Worm (Caenorhabditis elegans): ENCODE results near the gene F54H5.3.
A peak's percentile ranks its signal among the peaks of the same experiment; 100 is the strongest.

The F54H5.3 gene

ce11 chrII:6600973-6601372 lies 21.0 kb upstream of the F54H5.3 start, which contains the start of gene vps-33.2:
Gene vps-33.2 (plus strand): TSS chrII:6601216.
- TF ChIP-seq egl-27 (tag; optimal IDR thresholded peaks at IDR 0.05), result no peak
- TF ChIP-seq dsc-1 (tag; optimal IDR thresholded peaks at IDR 0.05), result peak; percentile 36
- TF ChIP-seq isw-1 (GFP tag; IDR thresholded peaks at IDR 0.05), result no peak
- no peak for TF ChIP-seq sox-4 (tag; optimal IDR thresholded peaks at IDR 0.05)
- no peak for TF ChIP-seq nhr-28 (tag; optimal IDR thresholded peaks at IDR 0.05)
- peak; percentile 61 to 71 for TF ChIP-seq efl-1 (optimal IDR thresholded peaks at IDR 0.05)
- TF ChIP-seq efl-1 (GFP tag; optimal IDR thresholded peaks at IDR 0.05 in 1 of 2), result peak; percentile 60 to 95
- TF ChIP-seq mef-2 (tag; optimal IDR thresholded peaks at IDR 0.05), result no peak
- no peak for TF ChIP-seq pax-3 (tag; optimal IDR thresholded peaks at IDR 0.05)
- TF ChIP-seq hlh-4 (tag; optimal IDR thresholded peaks at IDR 0.05), result no peak
- TF ChIP-seq nhr-11 (tag; optimal IDR thresholded peaks at IDR 0.05), result no peak
- no peak for TF ChIP-seq zag-1 (tag; optimal IDR thresholded peaks at IDR 0.05)
- TF ChIP-seq elt-2 (tag; optimal IDR thresholded peaks at IDR 0.05), result no peak
- TF ChIP-seq ama-1 (optimal IDR thresholded peaks at IDR 0.05), result no peak
- TF ChIP-seq jun-1 (tag; optimal IDR thresholded peaks at IDR 0.05), result no peak
- TF ChIP-seq F16B12.6 (tag; optimal IDR thresholded peaks at IDR 0.05), result peak; percentile 95
- no peak for TF ChIP-seq unc-98 (GFP tag; IDR thresholded peaks at IDR 0.05)
- TF ChIP-seq sptf-1 (tag; optimal IDR thresholded peaks at IDR 0.05), result no peak
- TF ChIP-seq swsn-7 (tag; optimal IDR thresholded peaks at IDR 0.05), result peak; percentile 61
- TF ChIP-seq ceh-88 (GFP tag; IDR thresholded peaks at IDR 0.05), result no peak
- no peak for TF ChIP-seq unc-62 (GFP tag; optimal IDR thresholded peaks at IDR 0.05)
- peak in 1 of 2 experiments; percentile 58 for TF ChIP-seq mdl-1 (tag; optimal IDR thresholded peaks at IDR 0.05)
- no peak for TF ChIP-seq nhr-12 (tag; optimal IDR thresholded peaks at IDR 0.05)
- TF ChIP-seq C34B4.2 (tag; optimal IDR thresholded peaks at IDR 0.05), result no peak
- TF ChIP-seq zip-4 (GFP tag; optimal IDR thresholded peaks at IDR 0.05), result no peak
- peak; percentile 68 for TF ChIP-seq rnt-1 (tag; optimal IDR thresholded peaks at IDR 0.05)
- TF ChIP-seq blmp-1 (tag; optimal IDR thresholded peaks at IDR 0.05), result peak; percentile 4
- peak; percentile 63 for TF ChIP-seq tbx-2 (tag; optimal IDR thresholded peaks at IDR 0.05)
- no peak for TF ChIP-seq efl-3 (GFP tag; optimal IDR thresholded peaks at IDR 0.05)
- peak; percentile 25 for TF ChIP-seq pag-3 (tag; optimal IDR thresholded peaks at IDR 0.05; ENCODE audit: borderline replicate concordance, insufficient read depth)
- no peak for TF ChIP-seq ztf-11 (tag; optimal IDR thresholded peaks at IDR 0.05)
- no peak for TF ChIP-seq nhr-84 (tag; optimal IDR thresholded peaks at IDR 0.05)
- peak; percentile 8 for TF ChIP-seq irx-1 (tag; optimal IDR thresholded peaks at IDR 0.05)
- TF ChIP-seq nhr-237 (tag; optimal IDR thresholded peaks at IDR 0.05), result no peak
- no peak for TF ChIP-seq aly-2 (tag; optimal IDR thresholded peaks at IDR 0.05)
- TF ChIP-seq nhr-71 (tag; optimal IDR thresholded peaks at IDR 0.05), result peak; percentile 68
- peak; percentile 33 for TF ChIP-seq xbp-1 (tag; optimal IDR thresholded peaks at IDR 0.05)
- no peak for TF ChIP-seq hpl-2 (GFP tag; optimal IDR thresholded peaks at IDR 0.05)
- TF ChIP-seq lin-14 (GFP tag; optimal IDR thresholded peaks at IDR 0.05), result peak; percentile 35
- peak; percentile 23 to 62 (median 60) for TF ChIP-seq dpl-1 (GFP tag; optimal IDR thresholded peaks at IDR 0.05)
- peak; percentile 13 for TF ChIP-seq C04F5.9 (tag; optimal IDR thresholded peaks at IDR 0.05)
- no peak for TF ChIP-seq lir-3 (tag; optimal IDR thresholded peaks at IDR 0.05; ENCODE audit: poor library complexity)
- TF ChIP-seq lin-35 (GFP tag; optimal IDR thresholded peaks at IDR 0.05), result peak; percentile 42 to 71
- TF ChIP-seq nhr-47 (tag; optimal IDR thresholded peaks at IDR 0.05), result peak; percentile 66
- TF ChIP-seq lin-13 (GFP tag; optimal IDR thresholded peaks at IDR 0.05), result no peak
- no peak for TF ChIP-seq mep-1 (tag; optimal IDR thresholded peaks at IDR 0.05)
- TF ChIP-seq fkh-10 (GFP tag; optimal IDR thresholded peaks at IDR 0.05), result no peak
- TF ChIP-seq tlp-1 (tag; optimal IDR thresholded peaks at IDR 0.05), result no peak
- TF ChIP-seq unc-130 (tag; optimal IDR thresholded peaks at IDR 0.05), result peak; percentile 27
- peak; percentile 40 for TF ChIP-seq unc-86 (tag; optimal IDR thresholded peaks at IDR 0.05)
- TF ChIP-seq nhr-77 (tag; optimal IDR thresholded peaks at IDR 0.05), result no peak
- no peak for TF ChIP-seq ets-5 (GFP tag; IDR thresholded peaks at IDR 0.05)
- no peak for TF ChIP-seq Y116A8C.19 (tag; optimal IDR thresholded peaks at IDR 0.05; ENCODE audit: borderline replicate concordance)
- TF ChIP-seq ces-1 (GFP tag; optimal IDR thresholded peaks at IDR 0.05), result no peak
- TF ChIP-seq lin-39 (tag; optimal IDR thresholded peaks at IDR 0.05), result no peak
